Fruit fly (Drosophila melanogaster) ovary, adult (tissue): ENCODE measurements around the gene Cpr65Av.
"Not testable (repeated sequence)": the region's sequence is repeated elsewhere in the genome, so short reads cannot be mapped to it uniquely, and the experiment has no call there.

ENCODE experiments used
- CG17801 ChIP-seq: fragments of 200-800 bp; optimal IDR thresholded peaks from 2 replicates; lab custom pipeline; 2019; ENCODE audit warnings: missing biosample characterization, mild to moderate bottlenecking, missing genetic modification characterization, moderate library complexity; ENCODE audit not compliant: partially characterized antibody

The Cpr65Av gene

DNA sequence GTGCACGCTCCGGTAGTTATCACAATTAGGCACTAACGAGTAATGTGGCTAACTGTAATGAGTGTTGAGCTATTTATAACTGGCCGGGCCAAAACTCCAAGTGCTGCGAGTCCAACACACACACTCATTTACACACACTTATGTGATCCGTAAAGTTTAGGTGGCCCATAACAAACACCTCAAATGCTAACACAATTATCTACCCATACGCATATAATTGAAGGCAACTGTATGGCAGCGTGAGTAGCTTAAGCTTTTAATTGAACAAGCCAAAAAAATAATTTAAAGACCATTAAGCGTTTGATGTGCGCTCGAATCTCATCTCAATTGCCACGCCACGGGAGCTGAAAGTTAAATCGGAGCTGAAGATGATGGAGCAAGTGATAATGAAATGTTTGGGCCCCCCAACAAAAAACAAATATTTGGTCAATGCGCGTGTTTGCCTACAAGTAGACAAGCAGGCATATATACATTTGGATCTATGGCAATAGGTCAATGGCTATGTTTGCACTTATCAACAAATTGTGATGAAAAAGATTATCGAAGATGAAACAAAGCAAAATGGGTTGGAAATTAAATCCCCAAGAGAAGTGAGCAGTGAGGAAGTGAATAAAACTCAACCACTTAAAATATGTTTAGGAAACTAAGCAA is at the start of gene Cpr65Av:
TSS of gene Cpr65Av (minus strand) at position 51 of the 651 bp plus-strand sequence.
- TF ChIP-seq CG17801, result no peak

DNA sequence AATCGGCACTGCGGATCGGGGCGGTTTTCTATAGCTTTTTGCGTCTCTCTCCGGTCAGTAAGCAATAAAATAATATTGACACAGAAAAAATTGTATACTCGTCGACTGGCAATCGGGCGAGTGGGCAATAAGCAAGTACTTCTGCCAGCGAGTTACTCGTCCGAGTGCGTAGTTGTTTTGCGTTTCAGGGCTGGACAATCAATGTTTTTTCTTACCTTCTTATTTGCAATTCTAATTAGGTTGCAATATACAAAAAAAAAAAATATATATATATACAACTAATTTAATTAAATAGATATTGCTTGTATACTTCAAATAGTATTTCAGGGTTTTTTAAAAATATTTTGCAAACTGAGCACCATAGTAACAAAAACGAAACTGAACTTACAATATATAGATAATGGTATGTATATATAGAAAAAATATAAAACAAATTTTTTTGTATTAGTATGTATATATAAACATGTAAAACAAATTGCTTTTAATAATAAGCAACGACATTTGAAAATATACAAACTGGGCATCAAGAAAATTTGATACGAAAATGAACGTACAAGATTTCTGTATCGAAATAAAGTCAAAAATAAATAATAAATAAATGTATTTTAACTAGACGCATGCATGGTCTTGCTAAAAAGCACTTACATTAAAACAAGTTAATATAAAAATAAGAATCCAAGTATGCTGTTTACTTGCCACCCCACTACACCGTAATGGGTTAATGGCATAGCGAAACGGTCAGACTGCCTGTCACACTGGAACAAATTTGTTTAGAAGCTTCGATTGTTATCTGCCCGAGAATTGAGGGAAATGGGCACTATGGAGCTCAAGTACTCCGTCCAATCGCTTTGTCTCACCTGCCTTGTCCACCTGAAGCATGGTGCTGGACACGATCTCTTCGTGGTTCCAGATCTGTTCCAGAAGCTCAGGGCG is 49.5 kb upstream of the Cpr65Av start, which contains the start of the genes D19A and CG7386:
TSS of gene D19A (minus strand) at position 129 of the 933 bp plus-strand sequence.
TSS of gene CG7386 (plus strand) at position 751 of the 933 bp plus-strand sequence.
- TF ChIP-seq CG17801, result peak; percentile 63

DNA sequence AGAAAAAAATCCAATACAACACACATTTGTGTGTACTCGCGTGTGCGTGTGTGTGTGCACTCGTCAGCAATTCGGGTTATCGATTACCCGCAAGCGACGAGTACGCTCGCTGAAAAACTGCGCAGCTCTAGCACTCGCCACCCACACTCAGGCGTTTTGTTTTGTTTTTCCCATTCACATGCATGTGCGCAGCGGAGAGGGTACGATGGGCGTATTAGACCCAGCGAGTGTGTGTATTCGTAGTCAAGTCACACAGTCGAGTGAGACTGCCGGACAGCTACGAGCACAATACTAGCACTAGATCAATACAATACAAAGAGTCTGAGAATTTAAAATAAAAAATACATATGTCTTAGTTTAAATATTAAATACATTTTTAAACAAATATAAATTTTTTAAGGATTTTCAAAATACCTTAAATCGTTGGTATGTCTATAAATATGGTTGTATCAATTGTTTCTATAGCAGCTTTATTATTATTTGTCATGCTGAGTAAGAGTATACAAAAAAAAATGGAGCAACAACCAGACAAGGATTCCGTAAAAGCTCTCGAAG is 45.2 kb upstream of the Cpr65Av start, which contains the start of the genes D19B and CG43293:
TSS of gene D19B (minus strand) at position 37 of the 555 bp plus-strand sequence.
TSS of gene CG43293 (plus strand) at position 306 of the 555 bp plus-strand sequence.
- TF ChIP-seq CG17801, result peak; percentile 69

DNA sequence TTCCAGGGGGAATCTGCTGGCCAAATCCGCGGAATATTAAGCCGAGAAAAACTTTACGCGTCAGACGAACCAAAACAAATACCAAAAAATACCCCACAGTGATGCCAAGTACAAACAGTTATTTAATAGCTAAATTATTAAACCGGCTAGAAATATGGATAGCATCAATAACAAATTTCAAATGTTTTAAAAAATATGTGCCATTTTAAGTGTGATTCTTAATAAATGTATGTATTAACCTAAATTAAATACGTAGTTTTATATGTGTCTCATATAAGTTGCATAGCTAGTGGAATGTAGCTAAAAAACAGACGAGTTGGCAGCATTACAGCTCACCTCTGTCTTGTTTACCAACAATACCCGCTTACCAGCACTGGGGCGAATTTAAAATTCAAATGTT is 42.0 kb upstream of the Cpr65Av start, which contains the start of gene CG10274:
TSS of gene CG10274 (minus strand) at position 54 of the 400 bp plus-strand sequence.
- peak; percentile 61 for TF ChIP-seq CG17801

DNA sequence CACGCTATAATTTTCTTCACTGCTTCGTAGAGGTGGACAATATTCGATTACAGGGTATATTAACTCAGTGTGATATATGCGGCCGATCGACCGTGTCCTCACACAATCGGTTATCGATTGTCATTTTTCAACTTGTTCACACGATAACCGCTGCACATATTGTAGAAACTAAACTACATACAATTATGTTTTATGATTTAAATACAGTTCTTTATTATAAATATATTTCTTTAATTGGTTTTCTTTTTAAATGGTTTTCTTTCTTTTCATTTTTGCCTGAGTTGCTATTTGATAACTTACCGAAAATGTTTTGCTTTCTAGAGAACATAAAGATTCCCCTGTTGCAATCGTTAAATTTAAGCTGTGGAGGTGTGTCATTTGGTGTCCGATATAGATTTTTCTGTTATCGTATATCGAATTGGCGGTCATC is 34.1 kb upstream of the Cpr65Av start, which contains the start of the genes fmt and CG7376:
TSS of gene fmt (minus strand) at position 55 of the 430 bp plus-strand sequence.
TSS of gene CG7376 (plus strand) at position 423 of the 430 bp plus-strand sequence.
- TF ChIP-seq CG17801, result peak; percentile 36

DNA sequence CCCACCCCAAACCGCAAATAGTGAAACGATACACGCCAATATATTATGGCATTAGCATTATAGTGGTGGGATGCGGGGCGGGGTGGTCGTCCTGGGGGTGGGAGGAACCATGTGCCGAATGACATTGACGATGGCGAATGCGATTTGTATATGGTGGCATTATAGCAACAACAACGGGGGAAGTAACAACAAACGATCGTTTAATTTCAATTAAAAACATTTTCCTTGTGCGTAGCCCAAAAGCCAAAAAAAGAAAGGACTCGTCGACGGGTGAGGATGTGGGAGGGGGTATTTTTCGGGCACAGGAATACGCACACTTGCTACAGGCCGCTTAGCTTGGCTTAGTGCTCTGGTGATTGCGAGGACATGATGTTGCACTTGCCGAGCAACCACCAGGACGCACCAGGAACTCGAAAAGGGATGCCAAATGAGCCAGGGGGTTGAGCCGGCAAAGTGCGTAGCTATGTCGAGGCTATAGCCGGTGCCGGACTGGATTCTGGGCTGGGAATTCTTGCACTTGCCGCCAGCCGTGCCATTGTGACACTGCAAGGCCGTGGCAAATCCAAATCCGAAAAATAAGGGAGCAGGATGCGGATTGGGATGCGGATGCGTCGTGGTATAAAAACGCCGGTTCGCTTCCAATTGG is 22.8 kb upstream of the Cpr65Av start, which contains the start of gene Prdm13:
TSS of gene Prdm13 (plus strand) at position 645 of the 646 bp plus-strand sequence.
- TF ChIP-seq CG17801, result no peak

DNA sequence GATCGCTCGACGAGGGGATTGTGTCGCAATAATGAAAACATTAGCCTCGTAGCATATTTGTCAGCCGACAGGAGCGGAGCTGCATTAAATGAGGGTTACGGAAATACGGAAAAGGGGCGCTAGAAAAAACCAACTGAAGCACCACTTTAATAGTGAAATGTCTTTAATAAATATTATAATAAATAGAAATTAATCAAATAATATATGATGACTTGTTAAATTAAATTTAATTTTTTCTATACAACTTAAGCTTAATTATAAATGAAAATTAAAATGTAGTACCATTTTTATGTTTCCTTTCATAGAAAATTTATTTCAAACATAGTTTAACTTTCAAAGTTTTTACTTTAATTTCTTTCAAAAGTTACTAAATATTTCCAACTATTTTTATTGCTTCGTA is 22.2 kb upstream of the Cpr65Av start:
- TF ChIP-seq CG17801, result no peak

DNA sequence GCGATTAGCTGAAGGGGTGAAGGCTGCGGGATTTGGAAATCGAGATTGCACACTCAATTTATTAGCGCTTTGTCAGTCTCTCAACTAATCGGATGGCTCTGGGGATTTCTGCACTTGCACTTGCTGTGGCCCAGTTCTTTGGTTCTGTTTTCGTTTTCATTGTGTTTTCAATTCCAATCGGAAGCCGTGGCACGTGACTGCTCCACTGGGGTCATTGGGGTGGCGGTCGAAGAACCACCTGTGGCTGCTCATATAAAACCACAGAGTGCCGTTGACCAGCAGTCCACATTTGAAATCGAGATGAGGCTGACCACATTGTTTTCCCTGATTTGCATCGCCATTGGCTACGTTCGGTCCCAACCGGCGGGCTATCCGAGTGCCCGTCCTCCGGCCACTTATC is 20.7 kb upstream of the Cpr65Av start, which contains the start of gene Cpr65Az:
TSS of gene Cpr65Az (plus strand) at position 301 of the 400 bp plus-strand sequence.
- TF ChIP-seq CG17801, result no peak

DNA sequence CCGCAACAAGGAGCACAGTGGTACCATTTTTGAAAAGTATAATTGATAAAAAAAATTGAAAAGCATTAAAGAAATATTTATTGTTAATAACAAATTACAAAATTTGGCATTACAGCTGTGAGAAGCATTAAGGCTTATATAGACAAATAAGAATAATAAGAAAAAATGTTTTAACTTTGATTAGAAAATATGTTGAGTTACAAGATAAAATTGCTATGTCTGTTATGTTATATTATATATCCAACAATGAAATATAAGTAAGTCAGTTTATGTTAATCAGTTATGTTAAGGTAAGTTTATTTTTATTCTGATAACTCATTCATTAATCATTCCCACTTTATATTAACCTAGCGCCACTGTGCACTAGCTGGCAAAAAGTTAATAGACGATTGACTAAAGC is 20.1 kb upstream of the Cpr65Av start:
- TF ChIP-seq CG17801, result no peak

DNA sequence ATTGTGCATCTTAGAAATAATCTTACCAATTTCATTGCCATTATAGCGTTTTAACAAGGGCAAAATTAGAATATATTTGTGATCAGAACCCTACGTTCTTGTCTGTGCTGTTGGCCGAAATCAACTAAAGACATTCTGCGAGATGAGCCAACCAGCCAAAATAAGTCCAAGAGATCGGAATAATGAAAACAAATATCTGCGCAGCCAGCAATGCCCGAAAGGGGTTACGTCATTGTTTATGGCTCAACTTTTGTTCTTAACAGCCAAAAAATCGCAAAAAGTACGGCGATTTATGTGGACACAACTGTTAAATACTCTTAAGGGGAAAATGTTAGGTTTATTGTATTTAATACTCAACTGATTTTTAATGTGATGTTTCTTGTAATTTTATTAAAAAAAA is 18.8 kb upstream of the Cpr65Av start, which contains the start of gene Cpr65Ay:
TSS of gene Cpr65Ay (minus strand) at position 101 of the 400 bp plus-strand sequence.
- no peak for TF ChIP-seq CG17801

DNA sequence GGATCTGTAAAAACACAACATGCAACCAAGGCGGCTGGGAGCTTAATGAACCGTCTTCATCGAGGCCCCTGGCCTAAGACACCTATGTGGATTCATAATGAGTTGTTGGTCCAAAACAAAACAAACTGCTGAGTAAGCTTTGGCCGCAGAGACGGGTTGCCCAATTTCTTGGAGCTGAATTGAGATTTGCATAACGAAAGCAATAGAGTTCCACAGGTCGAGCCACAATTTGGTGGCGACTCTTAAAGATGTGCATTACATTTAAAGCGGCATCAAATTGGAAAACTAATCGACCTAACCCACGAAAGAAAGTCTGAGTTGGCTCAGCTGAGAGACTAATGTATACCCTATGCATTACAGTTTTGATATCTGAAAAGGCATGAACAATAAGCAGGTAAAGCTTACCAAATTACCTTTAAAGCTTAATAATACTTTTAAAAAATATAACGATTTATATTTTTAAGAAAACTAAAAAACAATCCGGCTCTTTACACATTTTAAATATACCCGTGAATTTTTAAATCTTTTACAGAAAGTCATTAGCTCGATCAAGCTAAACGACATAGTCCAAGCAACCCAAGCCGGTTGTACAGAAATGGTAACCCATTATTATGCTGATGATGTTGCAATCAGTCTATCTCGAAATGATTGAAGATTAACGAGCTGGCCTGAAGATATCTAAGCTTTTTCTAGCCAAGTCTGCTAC is 17.7 kb upstream of the Cpr65Av start, which contains the start of gene CG13297:
TSS of gene CG13297 (minus strand) at position 51 of the 706 bp plus-strand sequence.
- no peak for TF ChIP-seq CG17801

DNA sequence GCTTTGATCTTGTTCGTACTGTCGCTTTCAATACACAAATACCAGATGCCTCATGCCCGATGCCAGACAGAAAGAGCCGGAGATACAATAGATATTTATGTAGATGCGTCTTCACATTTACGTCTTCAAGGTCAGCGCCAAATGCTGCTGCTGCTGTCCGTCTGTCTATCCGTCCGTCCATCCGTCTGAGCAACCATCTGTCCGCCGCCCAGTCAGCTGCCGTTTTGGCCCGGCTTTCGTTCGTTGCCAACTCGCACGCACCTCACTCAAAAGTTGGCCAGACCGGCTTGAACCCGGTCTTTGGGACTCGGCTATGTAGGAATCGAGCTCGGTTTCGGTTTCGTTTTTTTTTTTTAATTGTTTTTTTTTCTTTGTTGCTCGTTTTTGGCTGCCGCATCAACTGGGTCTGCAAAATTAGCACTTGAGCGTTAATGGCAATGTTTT is 15.2 kb upstream of the Cpr65Av start:
- TF ChIP-seq CG17801, result no peak

DNA sequence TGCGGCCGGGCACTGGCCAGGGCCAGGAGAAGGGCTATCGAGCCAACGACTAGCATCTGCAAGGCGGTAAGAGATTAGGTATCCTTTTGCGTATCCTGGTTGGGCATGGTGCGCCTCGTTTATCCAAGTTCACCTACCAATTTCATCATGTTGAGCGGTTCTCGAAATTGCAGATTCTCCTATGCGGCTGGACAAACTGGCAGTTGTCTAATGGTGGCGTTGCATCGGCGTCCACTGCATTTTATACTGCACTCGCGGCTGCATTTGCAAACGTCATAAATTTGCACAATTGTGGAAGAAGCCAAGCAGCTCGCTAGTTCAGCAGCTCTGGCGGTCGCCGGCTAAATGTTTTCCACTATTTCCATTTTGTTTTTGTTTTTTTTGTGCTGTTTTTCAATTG is 12.8 kb upstream of the Cpr65Av start, which contains the start of gene Acp65Aa:
TSS of gene Acp65Aa (minus strand) at position 215 of the 400 bp plus-strand sequence.
- no peak for TF ChIP-seq CG17801

DNA sequence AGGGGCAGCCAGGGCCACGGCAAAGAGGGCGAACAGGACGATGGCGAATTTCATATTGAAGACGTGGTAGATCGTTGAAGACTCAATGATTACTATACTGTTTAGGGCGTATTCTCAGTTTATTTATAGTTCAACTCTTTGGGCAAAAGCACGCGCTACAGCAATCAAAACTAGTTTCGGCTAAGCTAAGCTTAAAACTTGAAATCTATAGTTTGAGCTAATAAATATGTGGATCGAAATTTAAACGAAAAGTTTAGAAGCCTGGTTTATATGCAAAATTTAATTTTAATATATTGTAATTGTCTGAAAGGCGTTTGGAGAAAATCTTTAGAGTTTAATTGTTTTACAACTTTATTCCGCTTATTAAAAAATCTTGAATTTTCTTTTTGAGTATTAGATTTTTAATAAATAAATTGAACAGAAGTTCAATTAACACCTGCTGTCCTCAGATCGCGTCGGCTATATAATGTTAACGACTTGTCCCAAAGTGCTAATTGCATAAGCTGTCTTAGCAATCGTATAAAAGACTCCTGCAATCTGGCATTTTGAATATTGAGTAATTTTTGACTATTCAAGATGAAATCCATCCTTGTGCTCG is 11.1 kb upstream of the Cpr65Av start, which contains the start of the genes Cpr65Ax2 and Lcp65Aa:
TSS of gene Cpr65Ax2 (minus strand) at position 101 of the 598 bp plus-strand sequence.
TSS of gene Lcp65Aa (plus strand) at position 548 of the 598 bp plus-strand sequence.
- TF ChIP-seq CG17801, result not testable (repeated sequence)
